Worm (Caenorhabditis elegans): ENCODE data around the gene srd-67.

The srd-67 gene

DNA sequence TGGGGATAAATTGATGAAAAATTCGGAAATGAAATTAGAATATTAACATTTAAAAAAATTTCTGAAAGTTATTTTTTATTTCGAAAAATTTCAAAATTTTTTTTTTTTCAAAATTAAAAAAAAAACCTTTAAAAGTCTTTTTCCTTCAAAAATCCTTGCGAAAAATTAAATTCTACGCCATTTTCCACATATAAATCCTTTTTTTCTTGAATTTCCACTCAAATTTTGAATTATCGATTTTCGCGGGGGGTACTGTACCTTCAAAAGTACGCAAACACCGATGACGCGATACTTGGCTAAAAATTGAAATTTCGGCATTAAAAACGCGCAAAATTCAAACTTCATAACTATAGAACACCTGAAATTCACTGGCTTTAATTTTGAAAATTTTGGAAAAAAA lies 35.0 kb downstream of the srd-67 start:
- TF ChIP-seq gmeb-1 (tag; optimal IDR thresholded peaks at IDR 0.05) (no peak), nhr-23 (tag; optimal IDR thresholded peaks at IDR 0.05) (no peak), sma-3 (GFP tag; optimal IDR thresholded peaks at IDR 0.05) (no peak), nhr-129 (tag; optimal IDR thresholded peaks at IDR 0.05) (no peak), ama-1 (optimal IDR thresholded peaks at IDR 0.05) (no peak), aly-2 (tag; optimal IDR thresholded peaks at IDR 0.05) (no peak), nhr-77 (tag; optimal IDR thresholded peaks at IDR 0.05) (no peak), peb-1 (tag; optimal IDR thresholded peaks at IDR 0.05) (no peak), nhr-25 (tag; optimal IDR thresholded peaks at IDR 0.05) (no peak), sem-4 (tag; optimal IDR thresholded peaks at IDR 0.05) (no peak), crh-2 (tag; optimal IDR thresholded peaks at IDR 0.05) (no peak), ztf-4 (tag; optimal IDR thresholded peaks at IDR 0.05) (no peak), nhr-12 (tag; optimal IDR thresholded peaks at IDR 0.05) (no peak)

ce11 chrIII:2207864-2208263 lies 37.8 kb downstream of the srd-67 start, which contains the start of gene C39B5.5:
TSS of gene C39B5.5 (plus strand) at chrIII:2208164.
- no peak for TF ChIP-seq nhr-25 (tag; optimal IDR thresholded peaks at IDR 0.05)
- no peak for TF ChIP-seq nhr-10 (tag; optimal IDR thresholded peaks at IDR 0.05)
- no peak for TF ChIP-seq lin-13 (GFP tag; optimal IDR thresholded peaks at IDR 0.05)
- TF ChIP-seq zag-1 (tag; optimal IDR thresholded peaks at IDR 0.05), result no peak
- TF ChIP-seq unc-39 (tag; optimal IDR thresholded peaks at IDR 0.05), result no peak
- TF ChIP-seq R02D3.7 (tag; optimal IDR thresholded peaks at IDR 0.05), result no peak
- TF ChIP-seq nhr-237 (tag; optimal IDR thresholded peaks at IDR 0.05), result no peak
- no peak for TF ChIP-seq sma-3 (GFP tag; optimal IDR thresholded peaks at IDR 0.05)
- no peak for TF ChIP-seq unc-55 (GFP tag; optimal IDR thresholded peaks at IDR 0.05)
- no peak for TF ChIP-seq nhr-129 (tag; optimal IDR thresholded peaks at IDR 0.05)
- TF ChIP-seq F13H6.1 (tag; optimal IDR thresholded peaks at IDR 0.05), result no peak
- TF ChIP-seq elt-1 (tag; optimal IDR thresholded peaks at IDR 0.05), result no peak
- no peak for TF ChIP-seq sma-9 (GFP tag; optimal IDR thresholded peaks at IDR 0.05)
- no peak for TF ChIP-seq sma-9 (tag; optimal IDR thresholded peaks at IDR 0.05)

- TF ChIP-seq ceh-16 (tag; optimal IDR thresholded peaks at IDR 0.05) (no peak), crh-2 (tag; optimal IDR thresholded peaks at IDR 0.05) (no peak), mbf-1 (tag; optimal IDR thresholded peaks at IDR 0.05) (no peak), lin-39 (tag; optimal IDR thresholded peaks at IDR 0.05) (no peak), egl-27 (tag; optimal IDR thresholded peaks at IDR 0.05) (no peak), nhr-21 (tag; optimal IDR thresholded peaks at IDR 0.05) (no peak), peb-1 (tag; optimal IDR thresholded peaks at IDR 0.05) (no peak), ztf-11 (tag; optimal IDR thresholded peaks at IDR 0.05) (no peak), sma-3 (GFP tag; optimal IDR thresholded peaks at IDR 0.05) (no peak), F13H6.1 (tag; optimal IDR thresholded peaks at IDR 0.05) (no peak), aly-2 (tag; optimal IDR thresholded peaks at IDR 0.05) (no peak), gmeb-1 (tag; optimal IDR thresholded peaks at IDR 0.05) (no peak), nhr-129 (tag; optimal IDR thresholded peaks at IDR 0.05) (no peak)
Observed at ce11 chrIII:2205155-2205554, 40.5 kb downstream of the srd-67 start.

- TF ChIP-seq unc-55 (GFP tag; optimal IDR thresholded peaks at IDR 0.05) (no peak), egl-27 (tag; optimal IDR thresholded peaks at IDR 0.05) (no peak), ztf-1 (GFP tag; conservative IDR thresholded peaks at IDR 0.05) (no peak), nhr-77 (tag; optimal IDR thresholded peaks at IDR 0.05) (no peak), C34F6.9 (tag; optimal IDR thresholded peaks at IDR 0.05) (no peak), nhr-25 (tag; optimal IDR thresholded peaks at IDR 0.05) (no peak), R02D3.7 (tag; optimal IDR thresholded peaks at IDR 0.05) (no peak), nhr-237 (tag; optimal IDR thresholded peaks at IDR 0.05) (no peak), lin-13 (GFP tag; optimal IDR thresholded peaks at IDR 0.05) (no peak), elt-3 (tag; optimal IDR thresholded peaks at IDR 0.05) (no peak), alr-1 (tag; optimal IDR thresholded peaks at IDR 0.05) (no peak), nhr-23 (tag; optimal IDR thresholded peaks at IDR 0.05) (no peak), lin-39 (tag; optimal IDR thresholded peaks at IDR 0.05) (no peak), mbf-1 (tag; optimal IDR thresholded peaks at IDR 0.05) (no peak), nhr-10 (tag; optimal IDR thresholded peaks at IDR 0.05) (no peak), lsy-2 (tag; optimal IDR thresholded peaks at IDR 0.05) (no peak), crh-2 (tag; optimal IDR thresholded peaks at IDR 0.05) (no peak), nhr-6 (tag; optimal IDR thresholded peaks at IDR 0.05) (no peak)
Observed at ce11 chrIII:2197706-2198105, 47.9 kb downstream of the srd-67 start, which contains the start of gene C39B5.6. TSS of gene C39B5.6 (plus strand) at chrIII:2198006.
